Worm (Caenorhabditis elegans) whole organism, L2 larva: ENCODE results near the gene htp-2.
A peak's percentile ranks its signal among the peaks of the same experiment; 100 is the strongest.

Source experiments
- C34F6.9 ChIP-seq: fragments of 150-350 bp; optimal IDR thresholded peaks from 2 replicates; lab custom pipeline; 2014; ENCODE audit warnings: missing biosample characterization, missing genetic modification characterization
- F13H6.1 ChIP-seq: sonication (generic microtip); optimal IDR thresholded peaks from 2 replicates; lab custom pipeline; 2016; ENCODE audit warnings: missing genetic modification characterization, missing compliant biosample characterization
- R02D3.7 ChIP-seq: fragments of 150-350 bp; optimal IDR thresholded peaks from 2 replicates; lab custom pipeline; 2014; ENCODE audit warnings: missing biosample characterization, missing genetic modification characterization
- ZK546.5 ChIP-seq: sonication (generic microtip); optimal IDR thresholded peaks from 2 replicates; lab custom pipeline; 2017; ENCODE audit warnings: missing biosample characterization, missing genetic modification characterization
- aly-2 ChIP-seq: fragments of 150-350 bp; optimal IDR thresholded peaks from 2 replicates; lab custom pipeline; 2014; ENCODE audit warnings: missing biosample characterization, missing genetic modification characterization
- ama-1 ChIP-seq: fragments of 150-350 bp; optimal IDR thresholded peaks from 2 replicates; lab custom pipeline; 2018; ENCODE audit warnings: inconsistent platforms
- blmp-1 ChIP-seq: sonication (generic microtip); optimal IDR thresholded peaks from 2 replicates; lab custom pipeline; 2017; ENCODE audit warnings: missing genetic modification characterization, mild to moderate bottlenecking, missing compliant biosample characterization, antibody characterized with exemption, moderate library complexity; ENCODE audit not compliant: insufficient read depth
- ceh-16 ChIP-seq: fragments of 150-350 bp; optimal IDR thresholded peaks from 2 replicates; lab custom pipeline; 2014; ENCODE audit warnings: missing biosample characterization, missing genetic modification characterization
- ceh-82 ChIP-seq: fragments of 150-350 bp; optimal IDR thresholded peaks from 2 replicates; lab custom pipeline; 2014; ENCODE audit warnings: missing biosample characterization, missing genetic modification characterization
- crh-2 ChIP-seq: sonication (generic microtip); optimal IDR thresholded peaks from 2 replicates; lab custom pipeline; 2017; ENCODE audit warnings: missing biosample characterization, missing genetic modification characterization
- dmd-4 ChIP-seq: sonication (generic microtip); optimal IDR thresholded peaks from 2 replicates; lab custom pipeline; 2017; ENCODE audit warnings: missing biosample characterization, missing genetic modification characterization
- egl-27 ChIP-seq: sonication (generic microtip); optimal IDR thresholded peaks from 3 replicates; lab custom pipeline; 2017; ENCODE audit warnings: missing biosample characterization, missing genetic modification reagents, missing genetic modification characterization
- elt-1 ChIP-seq: fragments of 150-350 bp; optimal IDR thresholded peaks from 2 replicates; lab custom pipeline; 2014; ENCODE audit warnings: missing biosample characterization, missing genetic modification characterization
- elt-3 ChIP-seq: sonication (generic microtip); optimal IDR thresholded peaks from 2 replicates; lab custom pipeline; 2017; ENCODE audit warnings: missing biosample characterization, missing genetic modification characterization
- fos-1 ChIP-seq: fragments of 150-350 bp; optimal IDR thresholded peaks from 2 replicates; lab custom pipeline; 2014; ENCODE audit warnings: missing biosample characterization, missing genetic modification characterization
- gmeb-1 ChIP-seq: fragments of 150-350 bp; optimal IDR thresholded peaks from 2 replicates; lab custom pipeline; 2014; ENCODE audit warnings: missing biosample characterization, missing genetic modification characterization
- lin-13 ChIP-seq: fragments of 150-350 bp; optimal IDR thresholded peaks from 2 replicates; lab custom pipeline; 2014; ENCODE audit warnings: missing biosample characterization, missing genetic modification reagents, missing genetic modification characterization
- lin-39 ChIP-seq: fragments of 150-350 bp; optimal IDR thresholded peaks from 2 replicates; lab custom pipeline; 2014; ENCODE audit warnings: missing biosample characterization, missing genetic modification reagents, missing genetic modification characterization
- lsy-2 ChIP-seq, 2 experiments: fragments of 150-350 bp in 1 of 2; sonication (generic microtip) in 1 of 2; optimal IDR thresholded peaks; 2 replicates each; lab custom pipeline; 2014 to 2017; ENCODE audit warnings: missing biosample characterization in 2 of 2, missing genetic modification characterization in 2 of 2
- mbf-1 ChIP-seq: sonication (generic microtip); optimal IDR thresholded peaks from 2 replicates; lab custom pipeline; 2017; ENCODE audit warnings: missing biosample characterization, missing genetic modification characterization
- mdl-1 ChIP-seq, 2 experiments: fragments of 150-350 bp in 1 of 2; sonication (generic microtip) in 1 of 2; optimal IDR thresholded peaks; 2 replicates each; lab custom pipeline; 2017; ENCODE audit warnings: missing biosample characterization in 2 of 2, missing genetic modification characterization in 2 of 2
- nhr-10 ChIP-seq: sonication (generic microtip); optimal IDR thresholded peaks from 2 replicates; lab custom pipeline; 2017; ENCODE audit warnings: missing biosample characterization, missing genetic modification characterization
- nhr-11 ChIP-seq: fragments of 150-350 bp; optimal IDR thresholded peaks from 2 replicates; lab custom pipeline; 2014; ENCODE audit warnings: missing biosample characterization, missing genetic modification characterization
- nhr-12 ChIP-seq: fragments of 150-350 bp; optimal IDR thresholded peaks from 2 replicates; lab custom pipeline; 2014; ENCODE audit warnings: missing biosample characterization, missing genetic modification characterization
- nhr-129 ChIP-seq: fragments of 150-350 bp; optimal IDR thresholded peaks from 2 replicates; lab custom pipeline; 2014; ENCODE audit warnings: missing biosample characterization, missing genetic modification characterization
- nhr-21 ChIP-seq: fragments of 150-350 bp; optimal IDR thresholded peaks from 2 replicates; lab custom pipeline; 2014; ENCODE audit warnings: missing biosample characterization, missing genetic modification characterization
- nhr-25 ChIP-seq: fragments of 150-350 bp; sonication (generic microtip); optimal IDR thresholded peaks from 3 replicates; lab custom pipeline; 2014; ENCODE audit warnings: missing biosample characterization, missing genetic modification characterization
- nhr-6 ChIP-seq: fragments of 150-350 bp; optimal IDR thresholded peaks from 2 replicates; lab custom pipeline; 2014; ENCODE audit warnings: missing biosample characterization, missing genetic modification characterization
- nhr-77 ChIP-seq: fragments of 150-350 bp; optimal IDR thresholded peaks from 2 replicates; lab custom pipeline; 2014; ENCODE audit warnings: missing biosample characterization, missing genetic modification characterization
- peb-1 ChIP-seq: fragments of 150-350 bp; optimal IDR thresholded peaks from 2 replicates; lab custom pipeline; 2014; ENCODE audit warnings: missing biosample characterization, missing genetic modification characterization
- sem-4 ChIP-seq: fragments of 150-350 bp; optimal IDR thresholded peaks from 2 replicates; lab custom pipeline; 2014; ENCODE audit warnings: missing biosample characterization, missing genetic modification reagents, missing genetic modification characterization
- sma-3 ChIP-seq: sonication (generic microtip); optimal IDR thresholded peaks from 2 replicates; lab custom pipeline; 2016; ENCODE audit warnings: missing genetic modification reagents, missing genetic modification characterization, missing compliant biosample characterization
- sma-9 ChIP-seq, 2 experiments: fragments of 150-350 bp in 1 of 2; sonication (generic microtip) in 1 of 2; optimal IDR thresholded peaks; 2 replicates each; lab custom pipeline; 2014 to 2016; ENCODE audit warnings: missing genetic modification characterization in 2 of 2, mild to moderate bottlenecking in 1 of 2, missing biosample characterization in 1 of 2, missing compliant biosample characterization in 1 of 2, missing genetic modification reagents in 1 of 2, moderate library complexity in 1 of 2
- snpc-4 ChIP-seq: fragments of 150-350 bp; optimal IDR thresholded peaks from 2 replicates; lab custom pipeline; 2014; ENCODE audit warnings: missing biosample characterization, missing genetic modification characterization
- unc-39 ChIP-seq: fragments of 150-350 bp; optimal IDR thresholded peaks from 2 replicates; lab custom pipeline; 2014; ENCODE audit warnings: missing biosample characterization, missing genetic modification characterization
- unc-55 ChIP-seq: fragments of 150-350 bp; sonication (generic microtip); optimal IDR thresholded peaks from 3 replicates; lab custom pipeline; 2014; ENCODE audit warnings: missing biosample characterization, missing genetic modification reagents, missing genetic modification characterization
- unc-62 ChIP-seq: fragments of 150-350 bp; optimal IDR thresholded peaks from 2 replicates; lab custom pipeline; 2014; ENCODE audit warnings: missing biosample characterization, missing genetic modification reagents, missing genetic modification characterization
- zag-1 ChIP-seq: fragments of 150-350 bp; optimal IDR thresholded peaks from 2 replicates; lab custom pipeline; 2014; ENCODE audit warnings: missing biosample characterization, missing genetic modification characterization
- ztf-1 ChIP-seq: fragments of 200-800 bp; sonication (Bioruptor generic); conservative IDR thresholded peaks from 2 replicates; pipeline ENCODE4 v1.3.6; 2022; ENCODE audit warnings: missing genetic modification characterization, missing compliant biosample characterization
- ztf-11 ChIP-seq: sonication (generic microtip); optimal IDR thresholded peaks from 2 replicates; lab custom pipeline; 2017; ENCODE audit warnings: missing biosample characterization, missing genetic modification characterization
- ztf-4 ChIP-seq: fragments of 150-350 bp; optimal IDR thresholded peaks from 2 replicates; lab custom pipeline; 2014; ENCODE audit warnings: missing biosample characterization, missing genetic modification characterization

Gene htp-2

ce11 chrIV:6391566-6391965, 27.8 kb upstream of the htp-2 start:
- TF ChIP-seq lin-13 (no peak), elt-3 (tag; lab: Kevin White, UChicago) (no peak)

- TF ChIP-seq ztf-1 (GFP tag; lab: Robert Waterston, UW) (no peak), mdl-1 (tag; optimal IDR thresholded peaks at IDR 0.05; lab: Kevin White, UChicago) (no peak), aly-2 (tag; lab: Kevin White, UChicago) (no peak), gmeb-1 (tag; lab: Kevin White, UChicago) (no peak), nhr-12 (tag; lab: Kevin White, UChicago) (no peak), nhr-25 (tag; lab: Kevin White, UChicago) (no peak), lsy-2 (tag; optimal IDR thresholded peaks at IDR 0.05; lab: Kevin White, UChicago) (peak; percentile 12 to 75), egl-27 (no peak), dmd-4 (tag; lab: Kevin White, UChicago) (no peak), nhr-10 (tag; lab: Kevin White, UChicago) (no peak), nhr-6 (tag; lab: Kevin White, UChicago) (peak; percentile 36), ceh-82 (tag; lab: Kevin White, UChicago) (no peak), ztf-4 (no peak), crh-2 (tag; lab: Kevin White, UChicago) (peak; percentile 39), nhr-129 (tag; lab: Kevin White, UChicago) (peak; percentile 79), F13H6.1 (tag; lab: Kevin White, UChicago) (peak; percentile 82), nhr-77 (tag; lab: Kevin White, UChicago) (no peak), R02D3.7 (tag; lab: Kevin White, UChicago) (no peak), snpc-4 (tag; lab: Kevin White, UChicago) (no peak), blmp-1 (tag; lab: Kevin White, UChicago) (no peak), unc-55 (peak; percentile 87), lin-39 (tag; lab: Kevin White, UChicago) (peak; percentile 70), elt-1 (tag; lab: Kevin White, UChicago) (no peak), peb-1 (tag; lab: Kevin White, UChicago) (no peak), ZK546.5 (tag; lab: Kevin White, UChicago) (no peak), sma-9 (GFP tag; optimal IDR thresholded peaks at IDR 0.05; lab: Kevin White, UChicago) (peak; percentile 71), sma-9 (tag; optimal IDR thresholded peaks at IDR 0.05; lab: Kevin White, UChicago) (no peak), unc-62 (GFP tag; lab: Kevin White, UChicago) (no peak), ama-1 (lab: Kevin White, UChicago) (no peak), lin-13 (peak; percentile 23), unc-39 (tag; lab: Kevin White, UChicago) (no peak), fos-1 (tag; lab: Kevin White, UChicago) (peak; percentile 41), zag-1 (tag; lab: Kevin White, UChicago) (peak; percentile 54), C34F6.9 (tag; lab: Kevin White, UChicago) (peak; percentile 89), nhr-21 (no peak), sma-3 (GFP tag; lab: Kevin White, UChicago) (no peak), sem-4 (tag; lab: Kevin White, UChicago) (peak; percentile 11), elt-3 (tag; lab: Kevin White, UChicago) (no peak)
Measured at ce11 chrIV:6393329-6393728, 26.0 kb upstream of the htp-2 start.

ce11 chrIV:6395190-6395589, 24.1 kb upstream of the htp-2 start:
- no peak for TF ChIP-seq sem-4 (tag; lab: Kevin White, UChicago)
- TF ChIP-seq mbf-1 (tag; lab: Kevin White, UChicago), result no peak
- TF ChIP-seq ztf-11 (tag; lab: Kevin White, UChicago), result no peak
- TF ChIP-seq nhr-21, result no peak
- TF ChIP-seq nhr-11 (tag; lab: Kevin White, UChicago), result no peak
- TF ChIP-seq mdl-1 (tag; optimal IDR thresholded peaks at IDR 0.05; lab: Kevin White, UChicago), result no peak
- no peak for TF ChIP-seq ztf-1 (GFP tag; lab: Robert Waterston, UW)
- TF ChIP-seq blmp-1 (tag; lab: Kevin White, UChicago), result no peak
- TF ChIP-seq C34F6.9 (tag; lab: Kevin White, UChicago), result no peak
- TF ChIP-seq unc-39 (tag; lab: Kevin White, UChicago), result no peak
- no peak for TF ChIP-seq ceh-16 (tag; lab: Kevin White, UChicago)
- TF ChIP-seq ceh-82 (tag; lab: Kevin White, UChicago), result no peak
- TF ChIP-seq lin-39 (tag; lab: Kevin White, UChicago), result no peak
- TF ChIP-seq nhr-6 (tag; lab: Kevin White, UChicago), result no peak
- no peak for TF ChIP-seq snpc-4 (tag; lab: Kevin White, UChicago)
- TF ChIP-seq dmd-4 (tag; lab: Kevin White, UChicago), result no peak
